Fruit fly (Drosophila melanogaster) whole organism, pupa: Measurements from ENCODE around the gene Teh1.

Experiments used
- CG10348 ChIP-seq: fragments of 200-800 bp; sonication (Bioruptor generic); IDR thresholded peaks from 2 replicates; pipeline ENCODE4 v1.3.6; 2022; ENCODE audit warnings: missing biosample characterization, missing genetic modification characterization
- CG15710 ChIP-seq: fragments of 200-800 bp; sonication (Bioruptor generic); optimal IDR thresholded peaks from 2 replicates; lab custom pipeline; 2018; ENCODE audit warnings: missing biosample characterization, mild to moderate bottlenecking, missing genetic modification characterization, moderate library complexity
- CG4496 ChIP-seq: fragments of 200-800 bp; sonication (Bioruptor generic); IDR thresholded peaks from 3 replicates; pipeline ENCODE4 v1.3.6; 2022; ENCODE audit warnings: missing biosample characterization, missing genetic modification characterization
- CG8301 ChIP-seq: fragments of 200-800 bp; sonication (Bioruptor generic); optimal IDR thresholded peaks from 2 replicates; lab custom pipeline; 2018; ENCODE audit warnings: missing biosample characterization, mild to moderate bottlenecking, missing genetic modification characterization
- EcR ChIP-seq: fragments of 200-800 bp; sonication (Bioruptor generic); optimal IDR thresholded peaks from 3 replicates; lab custom pipeline; 2019; ENCODE audit warnings: missing biosample characterization, missing genetic modification characterization, mild to moderate bottlenecking, moderate library complexity, missing genetic modification reagents

DNA sequence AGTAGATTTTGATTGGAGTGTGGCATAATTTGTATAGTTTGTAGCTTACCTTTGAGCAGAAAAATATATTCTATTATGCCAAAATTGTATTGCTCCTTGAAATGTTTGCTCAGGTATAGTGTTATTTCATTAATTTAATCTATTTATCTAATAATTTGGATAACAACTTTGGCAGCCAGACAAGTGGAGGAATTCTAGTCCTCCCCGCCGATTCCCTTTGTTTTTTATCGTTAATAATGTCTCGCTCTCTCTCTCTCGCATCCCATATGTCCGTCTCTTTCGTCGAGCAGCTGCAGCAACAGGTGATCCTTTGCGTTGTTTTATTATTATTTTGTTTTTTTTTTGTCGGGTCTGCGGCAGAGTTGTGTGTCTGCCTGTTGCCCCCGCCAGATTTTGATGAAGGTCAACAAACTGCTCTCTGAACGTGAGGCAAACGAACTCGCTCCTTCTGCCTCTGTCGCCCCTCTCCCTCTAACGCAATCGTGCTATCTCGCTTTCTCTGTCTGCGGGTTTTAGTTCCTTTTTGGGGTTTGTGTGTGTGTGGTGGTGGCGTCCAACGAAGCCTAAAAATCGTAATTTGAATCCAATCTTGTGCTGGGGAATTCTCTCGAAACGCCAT is 18.5 kb upstream of the Teh1 start:
- TF ChIP-seq CG4496 (GFP tag; lab: Robert Waterston, UW) = no peak
- no peak for TF ChIP-seq CG15710 (tag; lab: Kevin White, UChicago)
- no peak for TF ChIP-seq CG8301
- peak; percentile 70 for TF ChIP-seq EcR (GFP tag; lab: Kevin White, UChicago)
- TF ChIP-seq CG10348 (GFP tag; lab: Robert Waterston, UW) = no peak
